Fruit fly (Drosophila melanogaster): ENCODE results near the gene CG31809.
A peak's percentile ranks its signal among the peaks of the same experiment; 100 is the strongest.

DNA sequence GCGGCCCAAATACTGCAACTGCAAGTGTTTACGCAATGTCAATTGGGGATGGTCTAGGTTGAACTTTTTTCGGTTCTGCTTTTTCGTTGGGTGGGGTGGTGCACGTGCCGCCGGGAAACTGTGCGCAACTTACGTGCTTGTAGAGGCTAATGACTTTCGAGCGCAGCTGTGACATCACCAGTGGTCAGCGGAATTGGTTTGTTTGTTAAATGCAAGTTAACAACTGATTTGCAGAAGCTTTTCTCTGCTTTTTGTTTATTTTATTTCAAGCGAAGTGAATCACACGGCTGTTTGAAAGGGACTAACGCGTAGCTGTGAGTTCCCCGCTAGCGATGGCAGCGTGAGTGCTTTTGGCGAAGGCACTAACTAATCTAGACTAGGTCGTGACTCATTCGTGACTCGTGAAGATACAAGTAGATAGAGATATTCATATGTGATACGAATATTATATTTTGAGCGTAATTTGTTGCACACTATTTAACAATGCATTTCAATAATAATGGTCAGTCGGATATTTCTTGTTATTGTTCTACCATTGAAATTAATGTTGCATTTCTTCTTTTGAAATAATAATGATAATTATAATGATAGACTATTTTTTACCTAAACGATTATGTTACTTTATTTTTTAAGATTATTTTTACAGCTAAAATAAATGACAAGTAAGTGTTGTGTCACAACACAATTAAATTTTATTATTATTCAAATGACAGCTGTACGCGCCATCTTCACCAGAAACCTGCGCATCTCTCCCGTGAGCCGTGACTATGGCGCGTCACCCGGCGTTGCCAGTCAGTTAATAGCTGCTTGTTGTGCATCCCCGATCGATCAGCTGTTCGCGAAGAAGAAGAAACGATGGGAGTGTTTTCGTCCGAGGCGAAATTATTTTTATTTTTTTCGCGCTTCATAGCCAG is 29.4 kb upstream of the CG31809 start, which contains the start of the genes osi and tweek:
- TF ChIP-seq Snoo (tag; optimal IDR thresholded peaks at IDR 0.05) (no peak), CG17806 (tag; optimal IDR thresholded peaks at IDR 0.05) (no peak), EcR (GFP tag; optimal IDR thresholded peaks at IDR 0.05) (peak; percentile 35), CG4496 (GFP tag; IDR thresholded peaks at IDR 0.05) (peak; percentile 45; the same call in 2 of the 3 replicates), CG15710 (tag; optimal IDR thresholded peaks at IDR 0.05) (peak; percentile 53), CG8301 (tag; optimal IDR thresholded peaks at IDR 0.05) (no peak), CG32121 (GFP tag; IDR thresholded peaks at IDR 0.05) (no peak)
